Fruit fly (Drosophila melanogaster): ENCODE data around the gene AnxB9.

AnxB9 gene

dm6 chr3R:21065010-21065695, at the start of gene AnxB9:
AnxB9 (plus strand) TSS chr3R:21065241.
- TF ChIP-seq cnc (optimal IDR thresholded peaks at IDR 0.05) (no peak), CG1620 (GFP tag; optimal IDR thresholded peaks at IDR 0.05) (peak; percentile 42), kay (GFP tag; ENCODE audit: borderline replicate concordance) (peak; percentile 91), tj (GFP tag; optimal IDR thresholded peaks at IDR 0.05) (peak; percentile 5), pad (GFP tag; optimal IDR thresholded peaks at IDR 0.05) (no peak), CG7101 (tag; optimal IDR thresholded peaks at IDR 0.05) (peak; percentile 67), Crg-1 (GFP tag; optimal IDR thresholded peaks at IDR 0.05) (peak; percentile 50), Mnt (GFP tag; optimal IDR thresholded peaks at IDR 0.05) (peak; percentile 56), toe (GFP tag; optimal IDR thresholded peaks at IDR 0.05) (no peak), Hr96 (GFP tag; optimal IDR thresholded peaks at IDR 0.05) (peak; percentile 39), CG33017 (tag; optimal IDR thresholded peaks at IDR 0.05) (peak; percentile 66), CG11617 (GFP tag; optimal IDR thresholded peaks at IDR 0.05) (peak; percentile 46), cic (GFP tag; optimal IDR thresholded peaks at IDR 0.05) (peak; percentile 73), CG14711 (tag; optimal IDR thresholded peaks at IDR 0.05) (peak; percentile 2), ovo (GFP tag; optimal IDR thresholded peaks at IDR 0.05) (peak; percentile 7), CG12768 (GFP tag; optimal IDR thresholded peaks at IDR 0.05) (peak; percentile 40), bab1 (GFP tag; optimal IDR thresholded peaks at IDR 0.05) (peak; percentile 81), CG5204 (GFP tag; optimal IDR thresholded peaks at IDR 0.05) (no peak), CG7045 (GFP tag; optimal IDR thresholded peaks at IDR 0.05) (peak; percentile 22), Clk (GFP tag; optimal IDR thresholded peaks at IDR 0.05) (no peak)

DNA sequence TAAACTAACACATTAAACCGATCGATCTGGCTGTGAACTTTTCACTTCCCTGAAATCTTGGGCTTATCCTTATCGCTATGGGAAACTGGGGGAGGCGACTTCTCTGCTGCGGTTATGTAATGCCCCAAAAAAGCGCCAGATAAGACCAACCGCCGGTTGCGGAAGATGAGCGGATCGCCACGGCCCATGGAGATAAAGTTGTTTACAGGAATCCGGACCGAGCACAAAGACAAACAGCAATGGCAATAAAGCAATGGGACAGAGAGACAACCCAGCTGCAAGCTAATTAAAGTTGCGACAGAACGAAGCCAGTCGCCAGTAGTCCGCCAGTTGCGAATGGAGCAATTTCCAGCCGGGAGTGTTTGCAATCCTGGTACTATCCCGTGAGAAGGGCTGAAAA, 49.4 kb upstream of the AnxB9 start, which contains the start of gene CG5697:
Gene CG5697, plus strand, starts transcription at position 314 of the 400 bp plus-strand sequence.
- peak; percentile 0 for TF ChIP-seq CG1620 (GFP tag; optimal IDR thresholded peaks at IDR 0.05)
- TF ChIP-seq CG14711 (tag; optimal IDR thresholded peaks at IDR 0.05) = no peak
- TF ChIP-seq CG12768 (GFP tag; optimal IDR thresholded peaks at IDR 0.05) = peak; percentile 35
- TF ChIP-seq cic (GFP tag; optimal IDR thresholded peaks at IDR 0.05) = peak; percentile 79
- TF ChIP-seq tj (GFP tag; optimal IDR thresholded peaks at IDR 0.05) = no peak
- peak; percentile 49 for TF ChIP-seq Mnt (GFP tag; optimal IDR thresholded peaks at IDR 0.05)
- peak; percentile 7 for TF ChIP-seq CG7045 (GFP tag; optimal IDR thresholded peaks at IDR 0.05)
- TF ChIP-seq kay (GFP tag; ENCODE audit: borderline replicate concordance) = peak; percentile 86
- peak; percentile 28 for TF ChIP-seq CG11617 (GFP tag; optimal IDR thresholded peaks at IDR 0.05)
- peak; percentile 17 for TF ChIP-seq ovo (GFP tag; optimal IDR thresholded peaks at IDR 0.05)

DNA sequence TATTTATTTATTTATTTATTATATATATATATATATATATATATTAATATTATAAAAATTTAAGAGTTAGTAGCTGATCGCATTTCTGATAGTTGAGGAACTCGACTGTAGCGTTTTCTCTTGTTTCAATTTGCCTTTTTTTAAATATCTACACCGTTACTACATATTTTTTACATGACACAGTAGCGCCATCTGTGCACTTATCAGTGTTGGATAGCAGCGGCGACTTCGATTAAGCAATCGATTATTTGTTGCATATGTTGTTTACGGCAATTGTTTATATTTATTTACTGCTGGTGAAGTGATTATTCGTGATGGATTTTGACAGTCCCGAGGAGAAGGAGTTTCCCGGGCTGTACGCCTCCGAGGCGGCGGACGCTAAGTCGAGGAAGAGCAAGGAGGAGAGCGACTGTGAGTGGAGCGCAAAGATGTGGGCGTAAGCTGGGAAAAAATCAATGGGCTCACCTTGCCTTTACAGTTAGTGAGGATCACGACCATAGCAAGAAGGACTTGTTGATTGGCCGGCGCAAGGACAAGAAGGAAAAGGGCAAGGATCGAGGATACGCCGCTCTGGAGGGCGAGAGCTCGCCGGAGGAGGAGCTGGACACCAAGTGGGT, 47.5 kb upstream of the AnxB9 start, which contains the start of gene Rlip:
Gene Rlip, plus strand, starts transcription at position 221 of the 617 bp plus-strand sequence.
- TF ChIP-seq kay (GFP tag; ENCODE audit: borderline replicate concordance) (peak; percentile 77), cnc (optimal IDR thresholded peaks at IDR 0.05) (no peak), CG11617 (GFP tag; optimal IDR thresholded peaks at IDR 0.05) (no peak), CG7101 (tag; optimal IDR thresholded peaks at IDR 0.05) (peak; percentile 36), CG12768 (GFP tag; optimal IDR thresholded peaks at IDR 0.05) (peak; percentile 32), bab1 (GFP tag; optimal IDR thresholded peaks at IDR 0.05) (peak; percentile 48), CG14711 (tag; optimal IDR thresholded peaks at IDR 0.05) (peak; percentile 43), Crg-1 (GFP tag; optimal IDR thresholded peaks at IDR 0.05) (peak; percentile 26), Clk (GFP tag; optimal IDR thresholded peaks at IDR 0.05) (no peak), pad (GFP tag; optimal IDR thresholded peaks at IDR 0.05) (peak; percentile 57), ovo (GFP tag; optimal IDR thresholded peaks at IDR 0.05) (no peak), CG33017 (tag; optimal IDR thresholded peaks at IDR 0.05) (no peak), CG1620 (GFP tag; optimal IDR thresholded peaks at IDR 0.05) (peak; percentile 2), CG7045 (GFP tag; optimal IDR thresholded peaks at IDR 0.05) (peak; percentile 37), cic (GFP tag; optimal IDR thresholded peaks at IDR 0.05) (no peak), CG5204 (GFP tag; optimal IDR thresholded peaks at IDR 0.05) (peak; percentile 10), Mnt (GFP tag; optimal IDR thresholded peaks at IDR 0.05) (no peak), tj (GFP tag; optimal IDR thresholded peaks at IDR 0.05) (no peak), Hr96 (GFP tag; optimal IDR thresholded peaks at IDR 0.05) (peak; percentile 46), toe (GFP tag; optimal IDR thresholded peaks at IDR 0.05) (peak; percentile 57)

DNA sequence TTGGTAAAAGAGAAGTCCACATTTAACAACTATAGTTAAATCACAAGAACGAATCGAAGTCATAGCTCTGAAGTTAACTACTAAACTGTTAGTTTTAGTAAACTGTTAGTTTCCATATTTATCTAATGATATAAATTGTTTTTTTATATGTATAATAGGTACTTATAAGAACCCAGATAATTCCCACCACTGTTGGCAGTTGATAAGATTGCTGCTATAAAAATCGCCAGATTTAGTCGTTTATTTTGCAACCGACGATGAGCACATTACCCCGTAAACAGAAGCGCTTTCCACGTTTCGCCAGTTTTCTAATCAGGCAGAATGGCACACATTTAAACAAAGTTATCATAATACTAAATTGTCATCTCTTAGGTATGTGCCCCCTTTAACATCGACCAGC, 46.0 kb upstream of the AnxB9 start:
- TF ChIP-seq CG7045 (GFP tag; optimal IDR thresholded peaks at IDR 0.05) = no peak
- TF ChIP-seq CG11617 (GFP tag; optimal IDR thresholded peaks at IDR 0.05) = peak; percentile 28
- TF ChIP-seq CG33017 (tag; optimal IDR thresholded peaks at IDR 0.05) = peak; percentile 38
- TF ChIP-seq kay (GFP tag; ENCODE audit: borderline replicate concordance) = peak; percentile 82
- peak; percentile 41 for TF ChIP-seq cic (GFP tag; optimal IDR thresholded peaks at IDR 0.05)
- TF ChIP-seq CG7101 (tag; optimal IDR thresholded peaks at IDR 0.05) = peak; percentile 19

DNA sequence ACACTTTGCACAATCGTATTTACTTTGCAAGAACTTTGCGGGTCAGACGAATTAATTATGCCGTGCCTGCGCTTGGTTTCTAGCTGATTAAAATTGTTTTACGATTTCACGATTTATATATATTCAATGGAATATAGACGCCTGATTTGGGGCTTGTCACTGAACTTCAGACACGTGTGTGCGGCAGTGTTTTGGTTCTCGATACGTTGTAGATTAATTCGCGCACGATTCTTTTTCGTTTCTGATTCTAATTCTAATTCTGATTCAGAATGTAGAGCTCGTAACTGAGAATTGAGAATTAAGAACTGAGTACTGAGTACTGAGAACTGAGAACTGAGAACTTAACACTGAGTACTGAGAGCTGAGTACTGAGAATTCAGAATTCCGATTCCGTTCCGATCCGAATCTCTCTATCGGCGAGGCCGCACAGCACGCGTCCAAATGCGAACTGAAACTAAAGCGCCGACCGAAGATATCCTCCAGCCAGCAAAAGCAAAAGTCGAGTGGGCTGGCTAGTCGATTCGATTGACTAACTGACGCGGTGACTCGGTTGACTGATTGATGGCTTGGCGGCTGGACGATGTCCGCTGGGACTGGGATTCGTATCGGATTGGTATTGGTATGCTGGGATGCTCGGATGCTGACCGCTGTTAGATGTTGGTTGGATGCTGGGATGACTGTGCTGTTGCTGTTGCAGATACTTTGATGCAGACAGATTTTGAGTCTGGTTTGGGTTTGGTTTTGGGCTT, 42.1 kb upstream of the AnxB9 start:
- TF ChIP-seq Clk (GFP tag; optimal IDR thresholded peaks at IDR 0.05) (no peak), CG12768 (GFP tag; optimal IDR thresholded peaks at IDR 0.05) (no peak), kay (GFP tag; ENCODE audit: borderline replicate concordance) (no peak), CG11617 (GFP tag; optimal IDR thresholded peaks at IDR 0.05) (no peak), CG7101 (tag; optimal IDR thresholded peaks at IDR 0.05) (no peak), pad (GFP tag; optimal IDR thresholded peaks at IDR 0.05) (no peak), cic (GFP tag; optimal IDR thresholded peaks at IDR 0.05) (peak; percentile 29), Hr96 (GFP tag; optimal IDR thresholded peaks at IDR 0.05) (no peak)

Measured in whole organism, adult.